Worm (Caenorhabditis elegans): Measurements from ENCODE around the gene ilys-6.
A peak's percentile ranks its signal among the peaks of the same experiment; 100 is the strongest.

Gene ilys-6

DNA sequence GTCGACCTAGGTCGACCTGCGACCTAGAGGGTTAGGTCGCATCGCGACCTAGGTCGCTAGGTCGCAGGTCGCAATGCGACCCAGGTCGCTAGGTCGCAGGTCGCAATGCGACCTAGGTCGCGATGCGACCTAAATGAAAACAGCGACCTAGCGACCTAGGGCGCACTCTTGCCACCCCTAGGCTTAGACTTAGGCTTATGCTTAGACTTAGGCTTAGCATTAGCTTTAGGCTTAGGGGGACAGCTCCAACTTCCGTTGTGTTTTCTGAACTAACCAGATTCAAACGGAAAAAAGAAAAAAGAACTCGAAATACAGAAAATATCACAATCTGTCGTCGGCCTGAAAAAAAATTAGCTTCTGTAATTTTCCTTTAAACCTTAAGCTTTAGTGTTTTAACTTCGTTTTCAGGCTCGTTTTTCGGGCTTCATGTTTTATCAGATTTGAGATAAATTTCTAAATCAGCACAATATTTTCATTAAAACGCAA, 49.1 kb downstream of the ilys-6 start (continued):
- TF ChIP-seq F37D6.2 (tag; optimal IDR thresholded peaks at IDR 0.05) (no peak), mxl-2 (GFP tag; conservative IDR thresholded peaks at IDR 0.05) (no peak), unc-130 (GFP tag; optimal IDR thresholded peaks at IDR 0.05) (no peak), ceh-28 (tag; optimal IDR thresholded peaks at IDR 0.05) (no peak), lin-1 (GFP tag; IDR thresholded peaks at IDR 0.05) (no peak), ceh-62 (tag; optimal IDR thresholded peaks at IDR 0.05) (no peak), daf-19 (GFP tag; conservative IDR thresholded peaks at IDR 0.05) (0 out of 2 replicates have a peak, but pooled peaks have one; percentile 31), dpl-1 (GFP tag; optimal IDR thresholded peaks at IDR 0.05) (no peak), lsy-2 (tag; optimal IDR thresholded peaks at IDR 0.05) (no peak), mep-1 (tag; optimal IDR thresholded peaks at IDR 0.05) (no peak), T20F7.1 (GFP tag; optimal IDR thresholded peaks at IDR 0.05) (no peak), lin-29 (GFP tag; IDR thresholded peaks at IDR 0.05) (no peak), ces-1 (GFP tag; optimal IDR thresholded peaks at IDR 0.05) (no peak), gei-8 (GFP tag; optimal IDR thresholded peaks at IDR 0.05) (no peak), jun-1 (tag; optimal IDR thresholded peaks at IDR 0.05) (peak; percentile 26), nhr-11 (tag; optimal IDR thresholded peaks at IDR 0.05) (no peak), ztf-7 (tag; optimal IDR thresholded peaks at IDR 0.05) (no peak), aha-1 (tag) (peak; percentile 70), pqm-1 (tag; optimal IDR thresholded peaks at IDR 0.05) (no peak), spr-1 (tag; optimal IDR thresholded peaks at IDR 0.05) (no peak), dmd-8 (GFP tag; IDR thresholded peaks at IDR 0.05) (0 out of 2 replicates have a peak, but pooled peaks have one; percentile 46), daf-8 (GFP tag; IDR thresholded peaks at IDR 0.05) (no peak), nhr-77 (tag; optimal IDR thresholded peaks at IDR 0.05) (peak; percentile 46), madf-5 (GFP tag; IDR thresholded peaks at IDR 0.05) (0 out of 4 replicates have a peak, but pooled peaks of 1 of the 2 experiments have one; percentile 2), set-16 (GFP tag; IDR thresholded peaks at IDR 0.05) (peak; percentile 70), ceh-82 (tag; optimal IDR thresholded peaks at IDR 0.05) (no peak), lin-13 (GFP tag; optimal IDR thresholded peaks at IDR 0.05) (no peak), duxl-1 (tag; optimal IDR thresholded peaks at IDR 0.05; ENCODE audit: poor library complexity) (no peak), hif-1 (tag; optimal IDR thresholded peaks at IDR 0.05) (no peak), vab-7 (GFP tag; IDR thresholded peaks at IDR 0.05) (peak; percentile 39; the same call in 1 of the 2 replicates), php-3 (GFP tag; IDR thresholded peaks at IDR 0.05) (0 out of 2 replicates have a peak, but pooled peaks have one; percentile 41), snpc-1.2 (GFP tag; IDR thresholded peaks at IDR 0.05) (no peak), fos-1 (tag; optimal IDR thresholded peaks at IDR 0.05) (no peak), zfp-2 (tag; optimal IDR thresholded peaks at IDR 0.05) (no peak), nhr-28 (tag; optimal IDR thresholded peaks at IDR 0.05) (no peak), dmd-6 (GFP tag; IDR thresholded peaks at IDR 0.05) (peak; percentile 14; the same call in 1 of the 2 replicates), Y105C5A.15 (GFP tag; IDR thresholded peaks at IDR 0.05) (no peak), nhr-48 (tag; optimal IDR thresholded peaks at IDR 0.05) (no peak), F44E2.7 (GFP tag; IDR thresholded peaks at IDR 0.05) (0 out of 2 replicates have a peak, but pooled peaks have one; percentile 39), rbr-2 (tag; optimal IDR thresholded peaks at IDR 0.05) (no peak), F26F4.8 (GFP tag; conservative IDR thresholded peaks at IDR 0.05) (0 out of 2 replicates have a peak, but pooled peaks have one; percentile 8), daf-16 (GFP tag; optimal IDR thresholded peaks at IDR 0.05) (no peak), daf-16 (tag; optimal IDR thresholded peaks at IDR 0.05) (no peak), nhr-111 (GFP tag; optimal IDR thresholded peaks at IDR 0.05) (no peak), nhr-76 (tag; optimal IDR thresholded peaks at IDR 0.05) (no peak), ctbp-1 (GFP tag; IDR thresholded peaks at IDR 0.05) (no peak; the same call in 1 of the 2 replicates), ZK546.5 (tag; optimal IDR thresholded peaks at IDR 0.05) (no peak), daf-12 (tag; optimal IDR thresholded peaks at IDR 0.05) (no peak), tag-97 (GFP tag; IDR thresholded peaks at IDR 0.05) (no peak), Y75B8A.6 (GFP tag; IDR thresholded peaks at IDR 0.05) (no peak), dve-1 (tag; optimal IDR thresholded peaks at IDR 0.05; ENCODE audit: insufficient read depth) (no peak), zag-1 (tag; optimal IDR thresholded peaks at IDR 0.05) (no peak)
